Worm (Caenorhabditis elegans) whole organism, young adult: Measurements from ENCODE around the gene K01A6.7.

Experiments
- B0261.1 ChIP-seq: sonication (generic microtip); optimal IDR thresholded peaks from 2 replicates; lab custom pipeline; 2016; ENCODE audit warnings: mild to moderate bottlenecking, missing genetic modification characterization, moderate library complexity, missing compliant biosample characterization
- C17E4.6 ChIP-seq: fragments of 200-800 bp; sonication (Bioruptor generic); IDR thresholded peaks from 2 replicates; pipeline ENCODE4 v1.3.6; 2022; ENCODE audit warnings: missing genetic modification reagents, missing genetic modification characterization, missing compliant biosample characterization
- F33H1.4 ChIP-seq: fragments of 200-800 bp; sonication (Bioruptor generic); IDR thresholded peaks from 2 replicates; pipeline ENCODE4 v1.3.6; 2022; ENCODE audit warnings: missing genetic modification reagents, missing genetic modification characterization, missing compliant biosample characterization
- F37B4.10 ChIP-seq: fragments of 200-800 bp; sonication (Bioruptor generic); IDR thresholded peaks from 2 replicates; pipeline ENCODE4 v1.3.6; 2022; ENCODE audit warnings: missing genetic modification characterization, missing compliant biosample characterization
- F39B2.1 ChIP-seq: fragments of 200-800 bp; sonication (Bioruptor generic); IDR thresholded peaks from 2 replicates; pipeline ENCODE4 v1.3.6; 2022; ENCODE audit warnings: missing genetic modification reagents, missing genetic modification characterization, missing compliant biosample characterization
- K12H6.12 ChIP-seq: fragments of 200-800 bp; sonication (Bioruptor generic); optimal IDR thresholded peaks from 2 replicates; lab custom pipeline; 2018; ENCODE audit warnings: mild to moderate bottlenecking, missing genetic modification characterization, missing compliant biosample characterization
- Y53G8AR.9 ChIP-seq: fragments of 200-800 bp; sonication (Bioruptor generic); conservative IDR thresholded peaks from 2 replicates; pipeline ENCODE4 v1.3.6; 2022; ENCODE audit warnings: missing genetic modification reagents, missing genetic modification characterization, missing compliant biosample characterization
- akir-1 ChIP-seq: fragments of 200-800 bp; sonication (Bioruptor generic); optimal IDR thresholded peaks from 2 replicates; lab custom pipeline; 2018; ENCODE audit warnings: mild to moderate bottlenecking, missing genetic modification characterization, moderate library complexity, missing compliant biosample characterization
- ama-1 ChIP-seq, 3 experiments: fragments of 150-350 bp in 1 of 3; sonication (generic microtip) in 2 of 3; optimal IDR thresholded peaks; 2 replicates each; lab custom pipeline; 2014 to 2018; ENCODE audit warnings: missing biosample characterization in 2 of 3, missing genetic modification characterization in 2 of 3, missing genetic modification reagents in 2 of 3
- aptf-2 ChIP-seq: fragments of 200-800 bp; sonication (Bioruptor generic); conservative IDR thresholded peaks from 2 replicates; pipeline ENCODE4 v1.3.6; 2022; ENCODE audit warnings: missing genetic modification reagents, missing genetic modification characterization, missing compliant biosample characterization
- attf-3 ChIP-seq: fragments of 200-800 bp; sonication (Bioruptor generic); conservative IDR thresholded peaks from 2 replicates; pipeline ENCODE4 v1.3.6; 2022; ENCODE audit warnings: missing genetic modification reagents, missing genetic modification characterization, missing compliant biosample characterization
- cebp-2 ChIP-seq: fragments of 200-800 bp; sonication (Bioruptor generic); IDR thresholded peaks from 2 replicates; pipeline ENCODE4 v1.3.6; 2022; ENCODE audit warnings: missing genetic modification characterization, missing compliant biosample characterization
- ceh-27 ChIP-seq: fragments of 200-800 bp; sonication (Bioruptor generic); optimal IDR thresholded peaks from 2 replicates; lab custom pipeline; 2018; ENCODE audit warnings: mild to moderate bottlenecking, missing genetic modification characterization, moderate library complexity, missing compliant biosample characterization
- dox-1 ChIP-seq: fragments of 200-800 bp; sonication (Bioruptor generic); IDR thresholded peaks from 2 replicates; pipeline ENCODE4 v1.3.6; 2022; ENCODE audit warnings: missing genetic modification reagents, missing genetic modification characterization, missing compliant biosample characterization
- hrde-1 ChIP-seq: sonication (generic microtip); optimal IDR thresholded peaks from 2 replicates; lab custom pipeline; 2016; ENCODE audit warnings: missing genetic modification characterization, mild to moderate bottlenecking, missing compliant biosample characterization, moderate library complexity, missing genotype, missing genetic modification reagents, borderline replicate concordance
- hsf-1 ChIP-seq: fragments of 200-800 bp; sonication (Bioruptor generic); IDR thresholded peaks from 2 replicates; pipeline ENCODE4 v1.3.6; 2022; ENCODE audit warnings: missing genetic modification reagents, missing genetic modification characterization, missing compliant biosample characterization
- lag-1 ChIP-seq: fragments of 200-800 bp; sonication (Bioruptor generic); IDR thresholded peaks from 2 replicates; pipeline ENCODE4 v1.3.6; 2022; ENCODE audit warnings: missing genetic modification reagents, missing genetic modification characterization, missing compliant biosample characterization
- lin-54 ChIP-seq: fragments of 200-800 bp; sonication (Bioruptor generic); optimal IDR thresholded peaks from 2 replicates; lab custom pipeline; 2018; ENCODE audit warnings: mild to moderate bottlenecking, missing genetic modification characterization, missing compliant biosample characterization
- lsl-1 ChIP-seq: fragments of 200-800 bp; sonication (Bioruptor generic); optimal IDR thresholded peaks from 2 replicates; lab custom pipeline; 2018; ENCODE audit warnings: mild to moderate bottlenecking, missing genetic modification characterization, moderate library complexity, missing compliant biosample characterization
- madf-10 ChIP-seq: sonication (generic microtip); optimal IDR thresholded peaks from 2 replicates; lab custom pipeline; 2016; ENCODE audit warnings: mild to moderate bottlenecking, missing genetic modification characterization, missing compliant biosample characterization
- madf-8 ChIP-seq: fragments of 200-800 bp; sonication (Bioruptor generic); conservative IDR thresholded peaks from 2 replicates; pipeline ENCODE4 v1.3.6; 2022; ENCODE audit warnings: missing genetic modification reagents, missing genetic modification characterization, missing compliant biosample characterization
- mes-4 ChIP-seq: sonication (generic microtip); optimal IDR thresholded peaks from 2 replicates; lab custom pipeline; 2016; ENCODE audit warnings: missing genotype, missing genetic modification characterization, missing compliant biosample characterization
- nfyb-1 ChIP-seq: fragments of 200-800 bp; sonication (Bioruptor generic); IDR thresholded peaks from 2 replicates; pipeline ENCODE4 v1.3.6; 2022; ENCODE audit warnings: missing genetic modification reagents, missing genetic modification characterization, missing compliant biosample characterization
- nhr-120 ChIP-seq: fragments of 200-800 bp; sonication (Bioruptor generic); IDR thresholded peaks from 2 replicates; pipeline ENCODE4 v1.3.6; 2022; ENCODE audit warnings: missing genetic modification characterization, missing compliant biosample characterization
- nhr-179 ChIP-seq: sonication (generic microtip); optimal IDR thresholded peaks from 2 replicates; lab custom pipeline; 2016; ENCODE audit warnings: mild to moderate bottlenecking, missing genetic modification characterization, missing compliant biosample characterization
- nhr-80 ChIP-seq: sonication (generic microtip); optimal IDR thresholded peaks from 2 replicates; lab custom pipeline; 2016; ENCODE audit warnings: missing genetic modification characterization, missing compliant biosample characterization
- nhr-90 ChIP-seq: sonication (generic microtip); optimal IDR thresholded peaks from 2 replicates; lab custom pipeline; 2016; ENCODE audit warnings: missing genotype, mild to moderate bottlenecking, missing genetic modification characterization, missing compliant biosample characterization
- pbrm-1 ChIP-seq: fragments of 200-800 bp; sonication (Bioruptor generic); IDR thresholded peaks from 2 replicates; pipeline ENCODE4 v1.3.6; 2022; ENCODE audit warnings: missing genetic modification reagents, missing genetic modification characterization, missing compliant biosample characterization
- rcor-1 ChIP-seq: fragments of 200-800 bp; sonication (Bioruptor generic); IDR thresholded peaks from 2 replicates; pipeline ENCODE4 v1.3.6; 2022; ENCODE audit warnings: missing genetic modification reagents, missing genetic modification characterization, missing compliant biosample characterization
- sdz-38 ChIP-seq: sonication (generic microtip); optimal IDR thresholded peaks from 2 replicates; lab custom pipeline; 2016; ENCODE audit warnings: missing genotype, missing genetic modification characterization, missing compliant biosample characterization
- sea-2 ChIP-seq: fragments of 200-800 bp; sonication (Bioruptor generic); IDR thresholded peaks from 2 replicates; pipeline ENCODE4 v1.3.6; 2022; ENCODE audit warnings: missing genetic modification characterization, missing compliant biosample characterization
- snpc-1.1 ChIP-seq: sonication (generic microtip); optimal IDR thresholded peaks from 2 replicates; lab custom pipeline; 2017; ENCODE audit warnings: missing genetic modification characterization, mild to moderate bottlenecking, missing compliant biosample characterization, antibody characterized with exemption, moderate library complexity, missing genotype, missing genetic modification reagents; ENCODE audit not compliant: insufficient read depth
- xnd-1 ChIP-seq: sonication (generic microtip); optimal IDR thresholded peaks from 2 replicates; lab custom pipeline; 2016; ENCODE audit warnings: missing genotype, missing genetic modification reagents, missing genetic modification characterization, missing compliant biosample characterization
- zfh-2 ChIP-seq: fragments of 200-800 bp; sonication (Bioruptor generic); conservative IDR thresholded peaks from 2 replicates; pipeline ENCODE4 v1.3.6; 2022; ENCODE audit warnings: missing genetic modification reagents, missing genetic modification characterization, missing compliant biosample characterization
- ztf-25 ChIP-seq: fragments of 200-800 bp; sonication (Bioruptor generic); IDR thresholded peaks from 2 replicates; pipeline ENCODE4 v1.3.6; 2022; ENCODE audit warnings: missing genetic modification reagents, missing genetic modification characterization, missing compliant biosample characterization

Gene K01A6.7

ce11 chrIV:11737269-11737668 is 1.1 kb downstream of the K01A6.7 start, which contains the start of gene K01A6.8:
Gene K01A6.8, minus strand, starts transcription at chrIV:11737369.
- no peak for TF ChIP-seq akir-1 (GFP tag; lab: Kevin White, UChicago)
- TF ChIP-seq snpc-1.1 (tag; lab: Kevin White, UChicago): no peak
- TF ChIP-seq F39B2.1: no peak
- no peak for TF ChIP-seq nhr-120 (GFP tag; lab: Robert Waterston, UW)
- no peak for TF ChIP-seq nhr-90 (tag; lab: Kevin White, UChicago)
- TF ChIP-seq ztf-25 (GFP tag; lab: Robert Waterston, UW): no peak
- no peak for TF ChIP-seq F33H1.4 (GFP tag; lab: Robert Waterston, UW)
- no peak for TF ChIP-seq ceh-27 (GFP tag; lab: Kevin White, UChicago)
- no peak for TF ChIP-seq Y53G8AR.9 (GFP tag; lab: Robert Waterston, UW)
- TF ChIP-seq attf-3 (GFP tag; lab: Robert Waterston, UW): no peak
- no peak for TF ChIP-seq ama-1 (optimal IDR thresholded peaks at IDR 0.05; lab: Kevin White, UChicago)
- TF ChIP-seq ama-1 (GFP tag; optimal IDR thresholded peaks at IDR 0.05; lab: Kevin White, UChicago): no peak
- no peak for TF ChIP-seq sea-2 (GFP tag; lab: Robert Waterston, UW)

ce11 chrIV:11735025-11735424 is 3.3 kb downstream of the K01A6.7 start, which contains the start of gene K01A6.6:
Gene K01A6.6, plus strand, starts transcription at chrIV:11735325.
- TF ChIP-seq lsl-1 (GFP tag; lab: Kevin White, UChicago) (no peak), F37B4.10 (GFP tag; lab: Robert Waterston, UW) (no peak), sdz-38 (tag; lab: Kevin White, UChicago) (no peak), pbrm-1 (GFP tag; lab: Robert Waterston, UW) (no peak), cebp-2 (GFP tag; lab: Robert Waterston, UW) (no peak), nhr-179 (tag; lab: Kevin White, UChicago) (no peak), rcor-1 (no peak), hsf-1 (GFP tag; lab: Robert Waterston, UW) (no peak), K12H6.12 (tag; lab: Kevin White, UChicago) (no peak), hrde-1 (tag; lab: Kevin White, UChicago) (no peak), B0261.1 (tag; lab: Kevin White, UChicago) (no peak), xnd-1 (tag; lab: Kevin White, UChicago) (no peak), C17E4.6 (no peak), nhr-80 (tag; lab: Kevin White, UChicago) (no peak), ama-1 (optimal IDR thresholded peaks at IDR 0.05; lab: Kevin White, UChicago) (no peak), ama-1 (GFP tag; optimal IDR thresholded peaks at IDR 0.05; lab: Kevin White, UChicago) (no peak), madf-8 (GFP tag; lab: Robert Waterston, UW) (no peak), lin-54 (no peak), lag-1 (GFP tag; lab: Robert Waterston, UW) (no peak), dox-1 (GFP tag; lab: Robert Waterston, UW) (no peak), mes-4 (no peak)

ce11 chrIV:11723255-11723654 is 15.1 kb downstream of the K01A6.7 start:
- no peak for TF ChIP-seq madf-10 (tag; lab: Kevin White, UChicago)
- TF ChIP-seq nfyb-1 (GFP tag; lab: Robert Waterston, UW): no peak
- no peak for TF ChIP-seq aptf-2 (GFP tag; lab: Robert Waterston, UW)
- TF ChIP-seq zfh-2 (GFP tag; lab: Robert Waterston, UW): no peak
